Fruit fly (Drosophila melanogaster) whole organism, pupa: ENCODE measurements around the gene Jon65Ai.

Experiments used
- CG12605 ChIP-seq: fragments of 200-800 bp; sonication (Bioruptor generic); IDR thresholded peaks from 2 replicates; pipeline ENCODE4 v1.3.6; 2022; ENCODE audit warnings: missing biosample characterization, missing genetic modification characterization
- CG14655 ChIP-seq: fragments of 200-800 bp; sonication (Bioruptor generic); optimal IDR thresholded peaks from 3 replicates; lab custom pipeline; 2017; ENCODE audit warnings: mild to moderate bottlenecking, missing biosample characterization, missing genetic modification reagents, missing genetic modification characterization
- CG15710 ChIP-seq: fragments of 200-800 bp; sonication (Bioruptor generic); optimal IDR thresholded peaks from 2 replicates; lab custom pipeline; 2018; ENCODE audit warnings: missing biosample characterization, mild to moderate bottlenecking, missing genetic modification characterization, moderate library complexity
- CG32121 ChIP-seq: fragments of 200-800 bp; sonication (Bioruptor generic); IDR thresholded peaks from 2 replicates; pipeline ENCODE4 v1.3.6; 2022; ENCODE audit warnings: missing biosample characterization, missing genetic modification characterization
- CG34367 ChIP-seq: fragments of 200-800 bp; sonication (Bioruptor generic); optimal IDR thresholded peaks from 2 replicates; lab custom pipeline; 2018; ENCODE audit warnings: missing biosample characterization, mild to moderate bottlenecking, missing genetic modification characterization
- CG4496 ChIP-seq: fragments of 200-800 bp; sonication (Bioruptor generic); IDR thresholded peaks from 3 replicates; pipeline ENCODE4 v1.3.6; 2022; ENCODE audit warnings: missing biosample characterization, missing genetic modification characterization
- CG8159 ChIP-seq: fragments of 200-800 bp; sonication (Bioruptor generic); optimal IDR thresholded peaks from 3 replicates; lab custom pipeline; 2018; ENCODE audit warnings: missing biosample characterization, mild to moderate bottlenecking, missing genetic modification characterization, moderate library complexity
- CG9948 ChIP-seq: fragments of 200-800 bp; sonication (Bioruptor generic); optimal IDR thresholded peaks from 2 replicates; lab custom pipeline; 2018; ENCODE audit warnings: missing biosample characterization, mild to moderate bottlenecking, missing genetic modification characterization, moderate library complexity
- Ets98B ChIP-seq: fragments of 200-800 bp; sonication (Bioruptor generic); IDR thresholded peaks from 2 replicates; pipeline ENCODE4 v1.3.6; 2022; ENCODE audit warnings: missing biosample characterization, missing genetic modification characterization
- Pif1A ChIP-seq: fragments of 200-800 bp; sonication (Bioruptor generic); optimal IDR thresholded peaks from 3 replicates; lab custom pipeline; 2016; ENCODE audit warnings: missing biosample characterization, missing genetic modification characterization
- Pif1B ChIP-seq: fragments of 200-800 bp; sonication (Bioruptor generic); optimal IDR thresholded peaks from 3 replicates; lab custom pipeline; 2016; ENCODE audit warnings: missing biosample characterization, missing genetic modification characterization
- fd96Ca ChIP-seq: fragments of 200-800 bp; sonication (Bioruptor generic); IDR thresholded peaks from 3 replicates; pipeline ENCODE4 v1.3.6; 2022; ENCODE audit warnings: missing biosample characterization, missing genetic modification characterization

- TF ChIP-seq CG32121 (GFP tag; lab: Robert Waterston, UW): no peak
- TF ChIP-seq CG9948 (tag; lab: Kevin White, UChicago): no peak
- TF ChIP-seq CG4496 (GFP tag; lab: Robert Waterston, UW): no peak
- TF ChIP-seq CG12605: no peak
- TF ChIP-seq CG14655 (GFP tag; lab: Kevin White, UChicago): no peak
- no peak for TF ChIP-seq CG34367 (tag; lab: Kevin White, UChicago)
- TF ChIP-seq CG8159 (tag; lab: Kevin White, UChicago): no peak
- TF ChIP-seq Pif1A (GFP tag; lab: Kevin White, UChicago): no peak
- no peak for TF ChIP-seq Pif1B (GFP tag; lab: Kevin White, UChicago)
- TF ChIP-seq fd96Ca (GFP tag; lab: Robert Waterston, UW): no peak
- TF ChIP-seq CG15710 (tag; lab: Kevin White, UChicago): no peak
- no peak for TF ChIP-seq Ets98B (GFP tag; lab: Robert Waterston, UW)
Observed at dm6 chr3L:6076429-6076828, 22.2 kb upstream of the Jon65Ai start, which contains the start of gene ssp6.
